Worm (Caenorhabditis elegans) whole organism, mixed stage, embryonic: ENCODE data around the gene srlf-35.

Experiments used
- M03D4.4 ChIP-seq: sonication (generic microtip); optimal IDR thresholded peaks from 2 replicates; lab custom pipeline; 2017; ENCODE audit warnings: mild to moderate bottlenecking, missing genetic modification characterization, missing compliant biosample characterization
- bed-3 ChIP-seq: fragments of 200-800 bp; sonication (Bioruptor generic); optimal IDR thresholded peaks from 3 replicates; lab custom pipeline; 2018; ENCODE audit warnings: mild to moderate bottlenecking, missing genetic modification characterization, moderate library complexity, missing compliant biosample characterization
- blmp-1 ChIP-seq: fragments of 150-350 bp; optimal IDR thresholded peaks from 2 replicates; lab custom pipeline; 2014; ENCODE audit warnings: missing biosample characterization, missing genetic modification characterization
- ceh-39 ChIP-seq: fragments of 150-350 bp; optimal IDR thresholded peaks from 2 replicates; lab custom pipeline; 2014; ENCODE audit warnings: missing biosample characterization, missing genetic modification characterization
- ceh-43 ChIP-seq: fragments of 200-800 bp; sonication (Bioruptor generic); optimal IDR thresholded peaks from 2 replicates; lab custom pipeline; 2018; ENCODE audit warnings: mild to moderate bottlenecking, missing genetic modification characterization, moderate library complexity, missing compliant biosample characterization
- ceh-83 ChIP-seq: fragments of 200-800 bp; sonication (Bioruptor generic); optimal IDR thresholded peaks from 2 replicates; lab custom pipeline; 2018; ENCODE audit warnings: mild to moderate bottlenecking, missing genetic modification characterization, missing compliant biosample characterization
- ces-1 ChIP-seq: fragments of 150-350 bp; optimal IDR thresholded peaks from 2 replicates; lab custom pipeline; 2014; ENCODE audit warnings: missing biosample characterization, missing genetic modification reagents, missing genetic modification characterization
- drap-1 ChIP-seq: fragments of 200-800 bp; sonication (Bioruptor generic); optimal IDR thresholded peaks from 3 replicates; lab custom pipeline; 2018; ENCODE audit warnings: mild to moderate bottlenecking, missing genetic modification characterization, missing compliant biosample characterization
- elt-3 ChIP-seq: fragments of 150-350 bp; optimal IDR thresholded peaks from 2 replicates; lab custom pipeline; 2014; ENCODE audit warnings: missing biosample characterization, missing genetic modification characterization
- flh-1 ChIP-seq: fragments of 200-800 bp; sonication (Bioruptor generic); optimal IDR thresholded peaks from 2 replicates; lab custom pipeline; 2018; ENCODE audit warnings: mild to moderate bottlenecking, missing genetic modification characterization, moderate library complexity, missing compliant biosample characterization
- hlh-1 ChIP-seq: fragments of 150-350 bp; optimal IDR thresholded peaks from 2 replicates; lab custom pipeline; 2014; ENCODE audit warnings: missing biosample characterization, missing genetic modification reagents, missing genetic modification characterization
- lin-13 ChIP-seq: fragments of 150-350 bp; optimal IDR thresholded peaks from 2 replicates; lab custom pipeline; 2014; ENCODE audit warnings: missing biosample characterization, missing genetic modification characterization
- lin-32 ChIP-seq: fragments of 200-800 bp; sonication (Bioruptor generic); optimal IDR thresholded peaks from 2 replicates; lab custom pipeline; 2018; ENCODE audit warnings: mild to moderate bottlenecking, missing genetic modification characterization, missing compliant biosample characterization
- mab-5 ChIP-seq: fragments of 150-350 bp; optimal IDR thresholded peaks from 2 replicates; lab custom pipeline; 2014; ENCODE audit warnings: missing biosample characterization, missing genetic modification characterization
- mls-2 ChIP-seq: sonication (generic microtip); optimal IDR thresholded peaks from 2 replicates; lab custom pipeline; 2016; ENCODE audit warnings: mild to moderate bottlenecking, missing genetic modification characterization, moderate library complexity, missing compliant biosample characterization
- nhr-12 ChIP-seq: fragments of 150-350 bp; optimal IDR thresholded peaks from 2 replicates; lab custom pipeline; 2014; ENCODE audit warnings: missing biosample characterization, missing genetic modification characterization
- nhr-2 ChIP-seq: fragments of 150-350 bp; optimal IDR thresholded peaks from 2 replicates; lab custom pipeline; 2014; ENCODE audit warnings: missing biosample characterization, missing genetic modification characterization
- nhr-237 ChIP-seq: fragments of 150-350 bp; optimal IDR thresholded peaks from 2 replicates; lab custom pipeline; 2014; ENCODE audit warnings: missing biosample characterization, missing genetic modification characterization
- nhr-28 ChIP-seq: fragments of 150-350 bp; optimal IDR thresholded peaks from 2 replicates; lab custom pipeline; 2014; ENCODE audit warnings: missing biosample characterization, missing genetic modification characterization
- nhr-76 ChIP-seq: sonication (generic microtip); optimal IDR thresholded peaks from 2 replicates; lab custom pipeline; 2017; ENCODE audit warnings: missing biosample characterization, missing genetic modification characterization
- pha-4 ChIP-seq: fragments of 150-350 bp; optimal IDR thresholded peaks from 2 replicates; lab custom pipeline; 2018; ENCODE audit warnings: missing biosample characterization, missing genetic modification reagents, missing genetic modification characterization
- sem-2 ChIP-seq: fragments of 200-800 bp; sonication (Bioruptor generic); optimal IDR thresholded peaks from 2 replicates; lab custom pipeline; 2018; ENCODE audit warnings: mild to moderate bottlenecking, missing genetic modification characterization, missing compliant biosample characterization
- snpc-4 ChIP-seq: fragments of 150-350 bp; optimal IDR thresholded peaks from 2 replicates; lab custom pipeline; 2014; ENCODE audit warnings: missing biosample characterization, missing genetic modification characterization
- sptf-1 ChIP-seq: sonication (generic microtip); optimal IDR thresholded peaks from 2 replicates; lab custom pipeline; 2017; ENCODE audit warnings: mild to moderate bottlenecking, missing genetic modification characterization, moderate library complexity, missing compliant biosample characterization
- unc-39 ChIP-seq: fragments of 150-350 bp; optimal IDR thresholded peaks from 2 replicates; lab custom pipeline; 2014; ENCODE audit warnings: missing biosample characterization, missing genetic modification characterization
- zip-8 ChIP-seq: fragments of 150-350 bp; optimal IDR thresholded peaks from 2 replicates; lab custom pipeline; 2014; ENCODE audit warnings: missing biosample characterization, missing genetic modification characterization
- ztf-11 ChIP-seq: fragments of 150-350 bp; optimal IDR thresholded peaks from 2 replicates; lab custom pipeline; 2014; ENCODE audit warnings: missing biosample characterization, missing genetic modification characterization

srlf-35 gene

ce11 chrV:477664-478212 is 26.1 kb upstream of the srlf-35 start, which contains the start of gene nhr-55:
Gene nhr-55, plus strand, starts transcription at chrV:478162.
- no peak for TF ChIP-seq M03D4.4 (tag; lab: Kevin White, UChicago)
- TF ChIP-seq nhr-2 = no peak
- TF ChIP-seq mls-2 = no peak
- TF ChIP-seq bed-3 (GFP tag; lab: Kevin White, UChicago) = no peak
- TF ChIP-seq hlh-1 (tag; lab: Kevin White, UChicago) = no peak

ce11 chrV:479046-479445 is 24.8 kb upstream of the srlf-35 start:
- TF ChIP-seq elt-3 = no peak

- TF ChIP-seq flh-1 (GFP tag; lab: Kevin White, UChicago) (no peak), ceh-83 (no peak), nhr-28 (no peak), hlh-1 (tag; lab: Kevin White, UChicago) (no peak), ceh-39 (tag; lab: Kevin White, UChicago) (no peak), lin-32 (no peak), bed-3 (GFP tag; lab: Kevin White, UChicago) (no peak), mab-5 (no peak), pha-4 (tag; lab: Kevin White, UChicago) (no peak), blmp-1 (tag; lab: Kevin White, UChicago) (no peak)
Observed at ce11 chrV:482860-483259, 21.0 kb upstream of the srlf-35 start.

ce11 chrV:483289-483795 is 20.5 kb upstream of the srlf-35 start, which contains the start of gene nhr-130:
Gene nhr-130, minus strand, starts transcription at chrV:483339.
- TF ChIP-seq zip-8 (tag; lab: Kevin White, UChicago) (no peak), lin-32 (no peak), M03D4.4 (tag; lab: Kevin White, UChicago) (no peak), drap-1 (GFP tag; lab: Kevin White, UChicago) (no peak)

ce11 chrV:484285-484890 is 19.4 kb upstream of the srlf-35 start, which contains the start of gene nhr-212:
Gene nhr-212, plus strand, starts transcription at chrV:484857.
- no peak for TF ChIP-seq sem-2
- TF ChIP-seq bed-3 (GFP tag; lab: Kevin White, UChicago) = no peak
- no peak for TF ChIP-seq ceh-39 (tag; lab: Kevin White, UChicago)
- peak; percentile 6 for TF ChIP-seq pha-4 (tag; lab: Kevin White, UChicago)

- TF ChIP-seq nhr-76 = no peak
Observed at ce11 chrV:486684-487083, 17.1 kb upstream of the srlf-35 start, which contains the start of gene nhr-211. Gene nhr-211, plus strand, starts transcription at chrV:486984.

ce11 chrV:487980-488379 is 15.8 kb upstream of the srlf-35 start:
- TF ChIP-seq lin-32 = no peak
- TF ChIP-seq ceh-43 (GFP tag; lab: Kevin White, UChicago) = no peak
- no peak for TF ChIP-seq M03D4.4 (tag; lab: Kevin White, UChicago)
- no peak for TF ChIP-seq lin-13

- no peak for TF ChIP-seq pha-4 (tag; lab: Kevin White, UChicago)
- no peak for TF ChIP-seq unc-39 (tag; lab: Kevin White, UChicago)
- TF ChIP-seq ceh-39 (tag; lab: Kevin White, UChicago) = no peak
- TF ChIP-seq snpc-4 (tag; lab: Kevin White, UChicago) = no peak
- TF ChIP-seq flh-1 (GFP tag; lab: Kevin White, UChicago) = no peak
- no peak for TF ChIP-seq nhr-76
- no peak for TF ChIP-seq ces-1 (GFP tag; lab: Kevin White, UChicago)
- no peak for TF ChIP-seq nhr-12 (tag; lab: Kevin White, UChicago)
- TF ChIP-seq zip-8 (tag; lab: Kevin White, UChicago) = no peak
- no peak for TF ChIP-seq ztf-11 (tag; lab: Kevin White, UChicago)
- no peak for TF ChIP-seq sptf-1 (tag; lab: Kevin White, UChicago)
- TF ChIP-seq ceh-43 (GFP tag; lab: Kevin White, UChicago) = no peak
- TF ChIP-seq nhr-2 = no peak
- no peak for TF ChIP-seq nhr-237 (tag; lab: Kevin White, UChicago)
- TF ChIP-seq hlh-1 (tag; lab: Kevin White, UChicago) = no peak
- TF ChIP-seq ceh-83 = no peak
Observed at ce11 chrV:489320-489719, 14.5 kb upstream of the srlf-35 start, which contains the start of gene nhr-106. Gene nhr-106, plus strand, starts transcription at chrV:489620.
